Fruit fly (Drosophila melanogaster): ENCODE results near the gene CG18765.

Gene CG18765

dm6 chr3R:11691747-11692146 is at the start of gene CG18765:
Gene CG18765, minus strand, starts transcription at chr3R:11691799.
- TF ChIP-seq noc (tag; optimal IDR thresholded peaks at IDR 0.05) = no peak

dm6 chr3R:11735337-11735736 is 43.7 kb upstream of the CG18765 start, which contains the start of gene CG14721:
Gene CG14721, plus strand, starts transcription at chr3R:11735447.
- TF ChIP-seq noc (tag; optimal IDR thresholded peaks at IDR 0.05) = no peak

DNA sequence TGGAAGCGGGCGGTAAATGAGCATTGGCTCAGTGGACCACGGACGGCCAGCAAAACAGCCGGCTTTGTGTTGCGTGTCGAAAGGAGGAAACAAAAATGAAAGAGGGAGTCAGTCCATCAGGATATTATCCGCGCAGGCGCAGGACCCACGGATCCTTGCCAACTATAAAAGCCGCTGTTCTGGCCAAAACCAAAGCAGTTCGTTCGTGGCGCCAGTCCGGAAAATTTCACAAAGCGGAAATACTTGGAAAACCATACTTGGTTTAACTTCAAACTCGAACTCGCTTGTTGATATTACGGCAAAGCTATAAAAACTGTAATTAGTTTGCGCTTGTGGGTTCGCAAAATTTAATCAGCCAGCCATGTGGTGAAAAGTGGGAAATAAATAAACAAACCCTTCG is 30.0 kb upstream of the CG18765 start, which contains the start of gene CG12594:
Gene CG12594 (plus strand): TSS at position 142 of the 400 bp plus-strand sequence.
- no peak for TF ChIP-seq noc (tag; optimal IDR thresholded peaks at IDR 0.05)

dm6 chr3R:11711376-11711775 is 19.8 kb upstream of the CG18765 start, which contains the start of gene CG14720:
Gene CG14720, plus strand, starts transcription at chr3R:11711676.
- TF ChIP-seq noc (tag; optimal IDR thresholded peaks at IDR 0.05) = no peak

- TF ChIP-seq noc (tag; optimal IDR thresholded peaks at IDR 0.05) = no peak
These were observed 12.1 kb upstream of the CG18765 start, which contains the start of gene I-t for dm6 chr3R:11703730-11704129. Gene I-t, plus strand, starts transcription at chr3R:11704030.

- TF ChIP-seq noc (tag; optimal IDR thresholded peaks at IDR 0.05) = no peak
These were observed 8.7 kb upstream of the CG18765 start, which contains the start of gene CG14718 for dm6 chr3R:11700314-11700713. Gene CG14718, plus strand, starts transcription at chr3R:11700614.

dm6 chr3R:11696209-11696608 is 4.6 kb upstream of the CG18765 start, which contains the start of gene CG14717:
Gene CG14717, plus strand, starts transcription at chr3R:11696509.
- no peak for TF ChIP-seq noc (tag; optimal IDR thresholded peaks at IDR 0.05)

DNA sequence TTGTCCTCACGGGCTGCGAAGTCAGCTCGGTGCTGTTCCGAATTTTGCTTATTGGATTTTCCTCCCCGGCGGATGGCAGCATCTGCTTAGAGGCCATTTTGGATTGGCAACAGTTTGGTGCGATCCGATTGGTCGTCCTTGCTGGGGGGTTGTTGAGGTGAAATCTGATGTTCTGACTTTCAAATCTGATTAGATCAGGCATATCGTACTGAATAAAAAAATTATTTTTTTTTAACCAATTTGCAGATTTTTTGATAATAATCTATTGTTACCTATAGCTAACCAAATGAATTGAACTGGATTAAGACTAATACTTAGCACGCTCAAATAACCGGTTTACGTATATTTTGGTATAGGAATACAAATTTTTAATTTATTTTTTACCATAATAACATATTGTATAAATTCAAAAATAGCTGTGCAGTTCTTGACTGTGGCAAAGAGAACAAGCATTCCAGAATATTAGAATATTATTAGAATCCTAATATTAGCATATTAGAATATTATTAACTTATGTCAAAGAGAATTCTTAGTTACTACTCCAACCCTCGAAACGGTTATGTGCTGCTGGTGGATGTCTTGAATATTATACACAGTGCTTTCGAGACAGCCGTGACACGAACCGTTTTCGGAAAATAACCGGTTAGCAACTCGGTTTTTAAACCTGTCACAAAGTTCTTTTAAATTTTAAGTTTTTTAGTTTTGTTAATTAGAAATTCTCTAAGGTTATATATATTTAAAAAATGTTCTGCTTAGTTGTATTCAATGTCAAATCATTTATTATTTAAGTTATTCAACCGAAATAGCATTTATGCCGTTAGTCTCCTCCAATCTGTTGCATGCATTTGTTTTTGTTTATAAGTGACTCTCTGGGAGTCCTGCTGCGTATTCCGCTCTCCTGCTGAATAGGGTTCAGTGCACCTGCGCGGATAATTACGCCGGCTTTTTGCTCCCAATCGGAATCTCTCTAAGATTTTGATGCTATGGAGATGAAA is 3.0 kb upstream of the CG18765 start, which contains the start of gene Fer3:
Gene Fer3 (minus strand): TSS at position 1 of the 995 bp plus-strand sequence.
- no peak for TF ChIP-seq noc (tag; optimal IDR thresholded peaks at IDR 0.05)

DNA sequence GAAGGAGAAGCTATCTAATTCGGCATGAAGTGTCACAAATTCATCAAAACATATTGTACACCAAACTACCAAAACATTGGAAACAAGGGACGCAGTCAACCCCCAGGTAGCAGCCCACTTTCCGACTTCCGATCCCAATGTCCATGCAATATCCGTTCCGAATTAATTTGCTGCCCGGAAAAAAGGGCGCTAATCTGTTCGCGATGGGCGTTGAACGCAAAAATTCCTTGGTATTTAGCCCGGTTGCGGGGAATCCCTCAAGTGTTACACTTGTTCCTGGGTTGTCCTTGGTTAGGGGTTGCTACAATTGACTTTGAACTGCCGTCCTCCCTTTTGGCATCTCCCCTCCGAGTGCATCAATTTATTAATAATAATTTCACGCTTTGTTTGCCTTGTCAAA is 905 bp upstream of the CG18765 start:
- TF ChIP-seq noc (tag; optimal IDR thresholded peaks at IDR 0.05) = no peak

- no peak for TF ChIP-seq noc (tag; optimal IDR thresholded peaks at IDR 0.05)
These were observed 635 bp downstream of the CG18765 start for dm6 chr3R:11690857-11691471.

DNA sequence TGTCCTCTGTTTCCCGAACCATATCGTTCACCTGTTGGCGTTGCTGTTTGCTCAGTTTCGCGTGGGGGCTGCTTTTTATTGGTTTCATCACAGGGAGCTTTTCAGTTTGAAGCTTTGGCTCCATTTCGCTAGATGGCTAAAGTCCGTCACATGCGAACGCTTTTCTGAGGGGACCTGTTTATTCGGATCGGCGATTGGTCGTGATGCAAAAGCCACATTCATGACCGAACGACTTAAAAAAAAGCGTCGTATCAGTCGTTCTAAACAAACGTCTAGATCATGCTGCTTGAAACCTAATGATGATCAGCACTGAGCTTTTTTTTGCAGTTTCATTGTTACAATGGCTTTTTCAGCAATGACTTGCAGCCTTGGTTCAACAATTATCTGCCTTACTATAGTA is 1.7 kb downstream of the CG18765 start, which contains the start of gene CG6908:
Gene CG6908 (minus strand): TSS at position 152 of the 400 bp plus-strand sequence.
- TF ChIP-seq noc (tag; optimal IDR thresholded peaks at IDR 0.05) = peak; percentile 4

DNA sequence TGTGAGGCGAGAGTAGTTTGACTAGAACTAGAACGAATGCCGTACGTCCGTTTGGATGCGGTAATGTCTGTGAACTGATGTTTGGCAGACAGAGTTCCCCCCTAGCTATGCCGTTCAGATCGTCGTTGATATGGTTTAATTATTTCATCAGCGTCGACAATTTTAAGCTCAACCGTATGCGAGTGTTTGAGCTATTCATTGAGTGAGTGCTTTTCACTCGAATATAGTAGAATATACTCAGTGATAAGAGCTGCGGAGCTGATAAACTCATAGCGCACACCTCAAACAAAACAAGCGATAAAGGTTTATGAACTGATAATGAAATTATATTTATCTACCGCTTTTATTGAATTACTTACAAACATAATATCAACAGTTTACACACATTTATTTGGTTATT is 3.5 kb downstream of the CG18765 start, which contains the start of gene CG6834:
Gene CG6834 (minus strand): TSS at position 79 of the 400 bp plus-strand sequence.
- no peak for TF ChIP-seq noc (tag; optimal IDR thresholded peaks at IDR 0.05)

DNA sequence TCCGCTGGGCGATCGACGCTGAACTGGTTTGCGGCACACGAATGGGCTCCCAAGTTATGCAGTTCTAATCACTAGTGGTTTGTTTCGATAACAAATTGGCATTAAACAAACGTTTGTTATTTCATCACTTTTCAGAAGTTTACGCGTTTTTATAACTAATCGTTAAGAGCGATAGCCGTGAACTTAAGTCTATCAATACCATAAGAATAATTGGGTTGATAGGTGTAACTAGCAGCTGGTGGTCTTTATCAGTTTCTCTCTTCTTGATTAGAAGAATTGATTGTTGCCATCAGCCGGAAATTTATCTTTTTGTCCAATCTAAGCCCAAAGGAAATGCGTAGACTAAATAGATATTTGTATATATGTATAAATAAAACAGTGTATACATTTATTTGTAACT is 7.3 kb downstream of the CG18765 start, which contains the start of gene CG6830:
Gene CG6830 (minus strand): TSS at position 27 of the 400 bp plus-strand sequence.
- no peak for TF ChIP-seq noc (tag; optimal IDR thresholded peaks at IDR 0.05)

DNA sequence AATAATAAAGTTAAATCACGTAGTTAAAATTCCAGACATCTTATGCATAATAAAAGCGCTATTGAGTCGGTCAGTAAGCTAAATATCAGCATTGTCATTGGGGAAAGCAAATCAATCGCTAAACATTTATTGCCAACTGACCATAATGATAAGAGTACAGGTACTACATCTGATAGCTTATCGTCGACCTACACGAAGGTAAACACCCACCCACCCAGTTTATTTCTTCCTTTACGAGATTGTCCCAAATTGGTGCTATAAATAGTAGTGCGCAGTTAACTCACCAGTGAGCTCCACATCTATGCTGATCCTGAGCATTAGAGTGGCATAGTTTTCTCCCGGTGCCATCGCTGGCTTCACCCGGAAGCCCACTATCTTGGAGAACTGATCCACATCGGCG is 7.9 kb downstream of the CG18765 start:
- TF ChIP-seq noc (tag; optimal IDR thresholded peaks at IDR 0.05) = no peak

DNA sequence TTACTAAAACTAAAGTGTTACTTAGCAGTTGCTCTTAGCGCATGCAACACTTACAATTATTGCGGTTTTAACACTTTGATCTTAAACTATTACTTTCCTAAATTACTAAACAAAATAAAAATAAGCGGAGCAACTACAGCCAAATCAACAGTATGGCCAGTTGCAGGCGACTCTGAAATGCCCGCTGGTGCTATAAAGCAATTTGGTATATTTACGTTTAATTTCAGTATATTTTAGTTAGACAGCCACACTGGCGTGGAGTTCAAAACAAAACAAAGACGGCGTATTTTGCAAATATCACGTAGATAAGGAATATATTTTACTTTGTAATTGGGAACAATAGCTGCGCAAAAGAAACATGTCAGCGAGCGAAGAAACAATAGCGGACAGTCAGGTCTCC is 12.1 kb downstream of the CG18765 start, which contains the start of the genes Taf12 and Ho:
Gene Taf12 (minus strand): TSS at position 178 of the 400 bp plus-strand sequence.
Gene Ho (plus strand): TSS at position 231 of the 400 bp plus-strand sequence.
- TF ChIP-seq noc (tag; optimal IDR thresholded peaks at IDR 0.05) = no peak

DNA sequence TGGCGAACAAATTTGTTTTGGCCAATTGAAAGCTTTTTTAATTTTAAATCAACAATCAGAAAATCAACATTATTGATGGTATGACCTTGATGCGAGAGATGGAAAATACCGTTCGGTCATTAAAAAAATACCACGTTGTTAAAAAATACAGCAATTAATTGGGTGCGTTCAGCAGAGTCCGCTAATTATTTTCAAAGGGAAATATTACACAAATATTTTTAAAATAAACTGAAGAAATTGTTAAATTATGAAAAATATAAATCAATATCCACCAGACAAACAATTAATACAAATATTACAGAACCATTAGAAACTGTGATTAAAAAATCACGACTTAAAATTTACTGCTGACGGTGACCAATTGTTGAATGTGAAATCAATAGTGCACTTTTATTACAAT is 13.6 kb downstream of the CG18765 start, which contains the start of gene CG18476:
Gene CG18476 (minus strand): TSS at position 101 of the 400 bp plus-strand sequence.
- peak; percentile 87 for TF ChIP-seq noc (tag; optimal IDR thresholded peaks at IDR 0.05)
